Fruit fly (Drosophila melanogaster) whole organism, embryonic: ENCODE results near the gene CLS.

Experiments
- Bteb2 ChIP-seq: fragments of 200-800 bp; sonication (Bioruptor generic); optimal IDR thresholded peaks from 2 replicates; lab custom pipeline; 2016; ENCODE audit warnings: missing biosample characterization, missing genetic modification characterization
- CG10209 ChIP-seq: fragments of 200-800 bp; sonication (Bioruptor generic); optimal IDR thresholded peaks from 3 replicates; lab custom pipeline; 2017; ENCODE audit warnings: missing biosample characterization, mild to moderate bottlenecking, missing genetic modification characterization, missing genetic modification reagents
- CG10366 ChIP-seq: fragments of 200-800 bp; sonication (Bioruptor generic); IDR thresholded peaks from 2 replicates; pipeline ENCODE4 v1.3.6; 2022; ENCODE audit warnings: missing biosample characterization, missing genetic modification characterization
- CG12219 ChIP-seq: fragments of 200-800 bp; sonication (Bioruptor generic); optimal IDR thresholded peaks from 3 replicates; lab custom pipeline; 2018; ENCODE audit warnings: missing biosample characterization, mild to moderate bottlenecking, missing genetic modification characterization
- CG12391 ChIP-seq: fragments of 200-800 bp; sonication (Bioruptor generic); optimal IDR thresholded peaks from 3 replicates; lab custom pipeline; 2018; ENCODE audit warnings: missing biosample characterization, mild to moderate bottlenecking, missing genetic modification characterization, moderate library complexity
- CG14965 ChIP-seq: fragments of 200-800 bp; sonication (Bioruptor generic); optimal IDR thresholded peaks from 2 replicates; lab custom pipeline; 2016; ENCODE audit warnings: missing biosample characterization, missing genetic modification characterization, borderline replicate concordance
- CG15514 ChIP-seq: fragments of 200-800 bp; sonication (Bioruptor generic); optimal IDR thresholded peaks from 3 replicates; lab custom pipeline; 2017; ENCODE audit warnings: missing biosample characterization, missing genetic modification characterization, mild to moderate bottlenecking, moderate library complexity, missing genetic modification reagents
- CG15696 ChIP-seq: fragments of 200-800 bp; sonication (Bioruptor generic); optimal IDR thresholded peaks from 2 replicates; lab custom pipeline; 2019; ENCODE audit warnings: missing biosample characterization, mild to moderate bottlenecking, missing genetic modification characterization, moderate library complexity
- CG17186 ChIP-seq: fragments of 200-800 bp; sonication (Bioruptor generic); optimal IDR thresholded peaks from 3 replicates; lab custom pipeline; 2017; ENCODE audit warnings: missing biosample characterization, missing genetic modification reagents, missing genetic modification characterization
- CG17568 ChIP-seq: fragments of 200-800 bp; sonication (Bioruptor generic); optimal IDR thresholded peaks from 2 replicates; lab custom pipeline; 2018; ENCODE audit warnings: missing biosample characterization, mild to moderate bottlenecking, missing genetic modification characterization, moderate library complexity
- CG18476 ChIP-seq: fragments of 200-800 bp; sonication (Bioruptor generic); optimal IDR thresholded peaks from 2 replicates; lab custom pipeline; 2016; ENCODE audit warnings: missing biosample characterization, mild to moderate bottlenecking, missing genetic modification characterization
- CG2712 ChIP-seq: fragments of 200-800 bp; optimal IDR thresholded peaks from 3 replicates; lab custom pipeline; 2019; ENCODE audit warnings: missing biosample characterization, mild to moderate bottlenecking, missing genetic modification characterization, moderate library complexity
- CG31388 ChIP-seq: fragments of 200-800 bp; sonication (Bioruptor generic); optimal IDR thresholded peaks from 2 replicates; lab custom pipeline; 2016; ENCODE audit warnings: missing biosample characterization, missing genetic modification characterization
- CG3726 ChIP-seq: fragments of 200-800 bp; sonication (Bioruptor generic); IDR thresholded peaks from 3 replicates; pipeline ENCODE4, ENCODE4 v1.3.6; 2022; ENCODE audit warnings: missing biosample characterization, missing genetic modification characterization
- CG4404 ChIP-seq: fragments of 200-800 bp; sonication (Bioruptor generic); IDR thresholded peaks from 2 replicates; pipeline ENCODE4 v1.3.6; 2022; ENCODE audit warnings: missing biosample characterization, missing genetic modification characterization
- CG7839 ChIP-seq: fragments of 200-800 bp; sonication (Bioruptor generic); optimal IDR thresholded peaks from 3 replicates; lab custom pipeline; 2018; ENCODE audit warnings: missing biosample characterization, mild to moderate bottlenecking, missing genetic modification characterization, moderate library complexity
- CG7928 ChIP-seq: fragments of 200-800 bp; sonication (Bioruptor generic); optimal IDR thresholded peaks from 2 replicates; lab custom pipeline; 2017; ENCODE audit warnings: missing biosample characterization, mild to moderate bottlenecking, missing genetic modification characterization
- CG8944 ChIP-seq: fragments of 200-800 bp; sonication (Bioruptor generic); optimal IDR thresholded peaks from 3 replicates; lab custom pipeline; 2016; ENCODE audit warnings: missing biosample characterization, missing genetic modification characterization
- CG9817 ChIP-seq: fragments of 200-800 bp; sonication (Bioruptor generic); optimal IDR thresholded peaks from 2 replicates; lab custom pipeline; 2018; ENCODE audit warnings: missing biosample characterization, mild to moderate bottlenecking, missing genetic modification characterization, moderate library complexity
- D ChIP-seq, 2 experiments: fragments of 200-800 bp in 1 of 2; fragments of >200 bp in 1 of 2; sonication (Bioruptor generic) in 1 of 2; optimal IDR thresholded peaks; 2 replicates in 1 of 2; 3 replicates in 1 of 2; lab custom pipeline; 2017; ENCODE audit warnings: mild to moderate bottlenecking in 1 of 2, missing biosample characterization in 1 of 2, missing genetic modification characterization in 1 of 2, missing genetic modification reagents in 1 of 2
- Dad ChIP-seq: fragments of 200-800 bp; sonication (Bioruptor generic); optimal IDR thresholded peaks from 3 replicates; lab custom pipeline; 2016; ENCODE audit warnings: missing biosample characterization, missing genetic modification characterization
- Dbx ChIP-seq: fragments of 200-800 bp; sonication (Bioruptor generic); IDR thresholded peaks from 3 replicates; pipeline ENCODE4 v1.3.6; 2022; ENCODE audit warnings: missing biosample characterization, missing genetic modification characterization
- Dp ChIP-seq: fragments of 200-800 bp; sonication (Bioruptor generic); optimal IDR thresholded peaks from 2 replicates; lab custom pipeline; 2018; ENCODE audit warnings: missing biosample characterization, mild to moderate bottlenecking, missing genetic modification characterization, moderate library complexity
- E2f1 ChIP-seq: fragments of 200-800 bp; sonication (Bioruptor generic); IDR thresholded peaks from 2 replicates; pipeline ENCODE4 v1.3.6; 2022; ENCODE audit warnings: missing biosample characterization, missing genetic modification characterization
- Gsc ChIP-seq: fragments of 200-800 bp; sonication (Bioruptor generic); IDR thresholded peaks from 2 replicates; pipeline ENCODE4 v1.3.6; 2022; ENCODE audit warnings: missing biosample characterization, missing genetic modification characterization
- HHEX ChIP-seq: fragments of 200-800 bp; sonication (Bioruptor generic); optimal IDR thresholded peaks from 3 replicates; lab custom pipeline; 2017; ENCODE audit warnings: missing biosample characterization, mild to moderate bottlenecking, missing genetic modification characterization, missing genetic modification reagents
- HmgD ChIP-seq: fragments of 200-800 bp; sonication (Bioruptor generic); optimal IDR thresholded peaks from 3 replicates; lab custom pipeline; 2016; ENCODE audit warnings: missing biosample characterization, missing genetic modification characterization
- Hr3 ChIP-seq: fragments of 200-800 bp; sonication (Bioruptor generic); optimal IDR thresholded peaks from 3 replicates; lab custom pipeline; 2016; ENCODE audit warnings: missing biosample characterization, missing genetic modification characterization
- Hr78 ChIP-seq, 2 experiments: fragments of 200-800 bp in 1 of 2; fragments of >200 bp in 1 of 2; sonication (Bioruptor generic) in 1 of 2; optimal IDR thresholded peaks; 2 replicates each; lab custom pipeline; 2017 to 2019; ENCODE audit warnings: missing biosample characterization in 2 of 2, missing genetic modification characterization in 2 of 2, mild to moderate bottlenecking in 1 of 2, moderate library complexity in 1 of 2
- Six4 ChIP-seq: fragments of 200-800 bp; sonication (Bioruptor generic); optimal IDR thresholded peaks from 2 replicates; lab custom pipeline; 2016; ENCODE audit warnings: missing biosample characterization, missing genetic modification characterization
- ac ChIP-seq: fragments of 200-800 bp; sonication (Bioruptor generic); optimal IDR thresholded peaks from 3 replicates; lab custom pipeline; 2017; ENCODE audit warnings: missing biosample characterization, mild to moderate bottlenecking, missing genetic modification characterization
- bigmax ChIP-seq: fragments of 200-800 bp; sonication (Bioruptor generic); optimal IDR thresholded peaks from 2 replicates; lab custom pipeline; 2018; ENCODE audit warnings: missing biosample characterization, mild to moderate bottlenecking, missing genetic modification characterization
- cg ChIP-seq: fragments of 200-800 bp; sonication (Bioruptor generic); optimal IDR thresholded peaks from 3 replicates; lab custom pipeline; 2019; ENCODE audit warnings: missing biosample characterization, mild to moderate bottlenecking, missing genetic modification characterization, moderate library complexity
- da ChIP-seq: fragments of 200-800 bp; sonication (Bioruptor generic); optimal IDR thresholded peaks from 2 replicates; lab custom pipeline; 2016; ENCODE audit warnings: missing biosample characterization, missing genetic modification characterization
- dan ChIP-seq: fragments of 200-800 bp; sonication (Bioruptor generic); IDR thresholded peaks from 2 replicates; pipeline ENCODE4 v1.3.6; 2022; ENCODE audit warnings: missing biosample characterization, missing genetic modification characterization
- dm ChIP-seq: fragments of 200-800 bp; sonication (Bioruptor generic); optimal IDR thresholded peaks from 3 replicates; lab custom pipeline; 2016; ENCODE audit warnings: missing biosample characterization, missing genetic modification characterization
- dmrt11E ChIP-seq: fragments of 200-800 bp; sonication (Bioruptor generic); optimal IDR thresholded peaks from 3 replicates; lab custom pipeline; 2018; ENCODE audit warnings: missing biosample characterization, mild to moderate bottlenecking, missing genetic modification characterization, moderate library complexity
- emc ChIP-seq: fragments of 200-800 bp; sonication (Bioruptor generic); optimal IDR thresholded peaks from 2 replicates; lab custom pipeline; 2016; ENCODE audit warnings: missing biosample characterization, missing genetic modification characterization
- gcm2 ChIP-seq: fragments of 200-800 bp; sonication (Bioruptor generic); optimal IDR thresholded peaks from 2 replicates; lab custom pipeline; 2016; ENCODE audit warnings: missing biosample characterization, missing genetic modification characterization
- hth ChIP-seq: fragments of >200 bp; optimal IDR thresholded peaks from 2 replicates; lab custom pipeline; 2017; ENCODE audit warnings: inconsistent platforms
- ind ChIP-seq: fragments of 200-800 bp; sonication (Bioruptor generic); optimal IDR thresholded peaks from 3 replicates; lab custom pipeline; 2016; ENCODE audit warnings: missing biosample characterization, missing genetic modification characterization
- ken ChIP-seq: fragments of 200-800 bp; sonication (Bioruptor generic); IDR thresholded peaks from 3 replicates; pipeline ENCODE4 v1.3.6; 2022; ENCODE audit warnings: missing biosample characterization, missing genetic modification characterization
- klu ChIP-seq: fragments of 200-800 bp; sonication (Bioruptor generic); IDR thresholded peaks from 2 replicates; pipeline ENCODE4 v1.3.6; 2022; ENCODE audit warnings: missing biosample characterization, missing genetic modification characterization
- maf-S ChIP-seq: fragments of 200-800 bp; sonication (Bioruptor generic); optimal IDR thresholded peaks from 2 replicates; lab custom pipeline; 2016; ENCODE audit warnings: missing biosample characterization, missing genetic modification characterization
- p53 ChIP-seq: fragments of 200-800 bp; sonication (Bioruptor generic); optimal IDR thresholded peaks from 2 replicates; lab custom pipeline; 2016; ENCODE audit warnings: missing biosample characterization, missing genetic modification characterization
- pita ChIP-seq: fragments of 200-800 bp; sonication (Bioruptor generic); optimal IDR thresholded peaks from 2 replicates; lab custom pipeline; 2017; ENCODE audit warnings: missing biosample characterization, mild to moderate bottlenecking, missing genetic modification characterization
- sd ChIP-seq: fragments of 200-800 bp; sonication (Bioruptor generic); optimal IDR thresholded peaks from 3 replicates; lab custom pipeline; 2018; ENCODE audit warnings: missing biosample characterization, mild to moderate bottlenecking, missing genetic modification characterization, moderate library complexity
- sens ChIP-seq: fragments of 200-800 bp; sonication (Bioruptor generic); peaks from one replicate; lab custom pipeline; 2016; ENCODE audit warnings: missing biosample characterization, missing genetic modification characterization
- tgo ChIP-seq: fragments of 200-800 bp; sonication (Bioruptor generic); IDR thresholded peaks from 3 replicates; pipeline ENCODE4 v1.3.6; 2022; ENCODE audit warnings: missing biosample characterization, missing genetic modification characterization
- trem ChIP-seq: fragments of 200-800 bp; optimal IDR thresholded peaks from 3 replicates; lab custom pipeline; 2019; ENCODE audit warnings: missing biosample characterization, mild to moderate bottlenecking, missing genetic modification characterization, moderate library complexity
- wor ChIP-seq: fragments of 200-800 bp; sonication (Bioruptor generic); IDR thresholded peaks from 2 replicates; pipeline ENCODE4 v1.3.6; 2022; ENCODE audit warnings: missing biosample characterization, missing genetic modification characterization

The CLS gene

dm6 chr3R:25640463-25640862 lies 46.7 kb downstream of the CLS start (continued):
- TF ChIP-seq CG7839 (peak; percentile 70), CG7928 (GFP tag; lab: Kevin White, UChicago) (no peak), emc (GFP tag; lab: Kevin White, UChicago) (no peak), dm (no peak), Dad (no peak), CG4404 (GFP tag; lab: Robert Waterston, UW) (peak; percentile 75), dmrt11E (tag; lab: Kevin White, UChicago) (peak; percentile 75), Dp (GFP tag; lab: Kevin White, UChicago) (no peak), Dbx (GFP tag; lab: Robert Waterston, UW) (no peak), CG9817 (peak; percentile 16), da (no peak), Six4 (peak; percentile 48), gcm2 (GFP tag; lab: Kevin White, UChicago) (no peak), bigmax (no peak), CG17186 (no peak), pita (GFP tag; lab: Kevin White, UChicago) (no peak), klu (GFP tag; lab: Robert Waterston, UW) (no peak), ken (GFP tag; lab: Robert Waterston, UW) (peak; percentile 70; the same call in 2 of the 3 replicates), cg (GFP tag; lab: Kevin White, UChicago) (no peak), trem (tag; lab: Kevin White, UChicago) (peak; percentile 52), p53 (GFP tag; lab: Kevin White, UChicago) (no peak), Hr78 (GFP tag; optimal IDR thresholded peaks at IDR 0.05; lab: Kevin White, UChicago) (no peak), CG18476 (GFP tag; lab: Kevin White, UChicago) (peak; percentile 15), CG8944 (peak; percentile 32), CG12219 (peak; percentile 32), dan (0 out of 2 replicates have a peak, but pooled peaks have one; percentile 18), tgo (peak; percentile 40; the same call in 1 of the 3 replicates), CG2712 (tag; lab: Kevin White, UChicago) (peak; percentile 75), D (optimal IDR thresholded peaks at IDR 0.05; lab: Kevin White, UChicago) (no peak), D (GFP tag; optimal IDR thresholded peaks at IDR 0.05; lab: Kevin White, UChicago) (peak; percentile 58), CG10209 (GFP tag; lab: Kevin White, UChicago) (peak; percentile 38), HmgD (GFP tag; lab: Kevin White, UChicago) (no peak), E2f1 (GFP tag; lab: Robert Waterston, UW) (peak; percentile 44; the same call in 1 of the 2 replicates), CG15696 (tag; lab: Kevin White, UChicago) (peak; percentile 83), Bteb2 (GFP tag; lab: Kevin White, UChicago) (no peak), CG14965 (no peak), sd (tag; lab: Kevin White, UChicago) (no peak), maf-S (GFP tag; lab: Kevin White, UChicago) (no peak), wor (0 out of 2 replicates have a peak, but pooled peaks have one; percentile 11), ac (peak; percentile 61), Gsc (GFP tag; lab: Robert Waterston, UW) (no peak), CG15514 (no peak), sens (GFP tag; lab: Kevin White, UChicago) (peak; percentile 92), CG10366 (GFP tag; lab: Robert Waterston, UW) (peak; percentile 56), hth (no peak), CG17568 (GFP tag; lab: Kevin White, UChicago) (no peak), CG12391 (tag; lab: Kevin White, UChicago) (peak; percentile 64), CG31388 (GFP tag; lab: Kevin White, UChicago) (no peak), ind (GFP tag; lab: Kevin White, UChicago) (peak; percentile 52), Hr3 (GFP tag; lab: Kevin White, UChicago) (peak; percentile 23), CG3726 (no peak), HHEX (GFP tag; lab: Kevin White, UChicago) (no peak)
